Fruit fly (Drosophila melanogaster) whole organism, prepupa: ENCODE measurements around the gene CG15784.

ENCODE experiments used
- CG6808 ChIP-seq: fragments of 200-800 bp; sonication (Bioruptor generic); optimal IDR thresholded peaks from 3 replicates; lab custom pipeline; 2017; ENCODE audit warnings: missing biosample characterization, missing genetic modification characterization, mild to moderate bottlenecking, moderate library complexity, missing genetic modification reagents
- spab ChIP-seq: fragments of 200-800 bp; sonication (Bioruptor generic); optimal IDR thresholded peaks from 2 replicates; lab custom pipeline; 2017; ENCODE audit warnings: missing biosample characterization, mild to moderate bottlenecking, missing genetic modification characterization, missing genetic modification reagents

- no peak for TF ChIP-seq spab (GFP tag; lab: Kevin White, UChicago)
- peak; percentile 20 for TF ChIP-seq CG6808
Measured at dm6 chrX:5421407-5422250, 7.7 kb upstream of the CG15784 start, which contains the start of gene Usp16-45.
